Worm (Caenorhabditis elegans) whole organism, early embryonic: Measurements from ENCODE around the gene Y77E11A.16.

Experiments
- B0310.2 ChIP-seq: sonication (generic microtip); optimal IDR thresholded peaks from 2 replicates; lab custom pipeline; 2016; ENCODE audit warnings: mild to moderate bottlenecking, missing genetic modification characterization, missing compliant biosample characterization
- F13C5.2 ChIP-seq: sonication (generic microtip); optimal IDR thresholded peaks from 2 replicates; lab custom pipeline; 2017; ENCODE audit warnings: mild to moderate bottlenecking, missing genetic modification characterization, inconsistent platforms, missing compliant biosample characterization
- aly-1 ChIP-seq: sonication (generic microtip); optimal IDR thresholded peaks from 2 replicates; lab custom pipeline; 2016; ENCODE audit warnings: missing genetic modification characterization, missing compliant biosample characterization
- ama-1 ChIP-seq: fragments of 150-350 bp; optimal IDR thresholded peaks from 2 replicates; lab custom pipeline; 2014
- ceh-13 ChIP-seq: fragments of 200-800 bp; sonication (Bioruptor generic); optimal IDR thresholded peaks from 2 replicates; lab custom pipeline; 2018; ENCODE audit warnings: mild to moderate bottlenecking, missing genetic modification characterization, missing compliant biosample characterization
- ceh-36 ChIP-seq: sonication (generic microtip); optimal IDR thresholded peaks from 2 replicates; lab custom pipeline; 2016; ENCODE audit warnings: missing genetic modification characterization, inconsistent platforms, missing compliant biosample characterization
- ets-7 ChIP-seq: sonication (generic microtip); optimal IDR thresholded peaks from 2 replicates; lab custom pipeline; 2016; ENCODE audit warnings: missing genotype, missing genetic modification characterization, missing compliant biosample characterization
- flt-1 ChIP-seq: fragments of 200-800 bp; sonication (Bioruptor generic); IDR thresholded peaks from 2 replicates; pipeline ENCODE4 v1.3.6; 2022; ENCODE audit warnings: missing genetic modification characterization, missing compliant biosample characterization
- hmbx-1 ChIP-seq: sonication (generic microtip); optimal IDR thresholded peaks from 2 replicates; lab custom pipeline; 2016; ENCODE audit warnings: mild to moderate bottlenecking, missing genetic modification characterization, missing compliant biosample characterization
- hmg-4 ChIP-seq: fragments of 200-800 bp; sonication (Bioruptor generic); optimal IDR thresholded peaks from 2 replicates; lab custom pipeline; 2018; ENCODE audit warnings: mild to moderate bottlenecking, missing genetic modification characterization, missing compliant biosample characterization
- hnd-1 ChIP-seq: sonication (generic microtip); optimal IDR thresholded peaks from 2 replicates; lab custom pipeline; 2016; ENCODE audit warnings: missing genetic modification characterization, missing compliant biosample characterization
- pes-1 ChIP-seq: fragments of 200-800 bp; sonication (Bioruptor generic); IDR thresholded peaks from 2 replicates; pipeline ENCODE4 v1.3.6; 2022; ENCODE audit warnings: missing genetic modification reagents, missing genetic modification characterization, missing compliant biosample characterization
- scrt-1 ChIP-seq: fragments of 200-800 bp; sonication (Bioruptor generic); IDR thresholded peaks from 2 replicates; pipeline ENCODE4 v1.3.6; 2022; ENCODE audit warnings: missing genetic modification characterization, missing compliant biosample characterization
- sea-1 ChIP-seq: fragments of 200-800 bp; sonication (Bioruptor generic); conservative IDR thresholded peaks from 2 replicates; pipeline ENCODE4 v1.3.6; 2022; ENCODE audit warnings: missing genetic modification characterization, missing compliant biosample characterization
- tbx-11 ChIP-seq: fragments of 200-800 bp; sonication (Bioruptor generic); IDR thresholded peaks from 2 replicates; pipeline ENCODE4 v1.3.6; 2022; ENCODE audit warnings: missing genetic modification characterization, missing compliant biosample characterization
- tbx-37 ChIP-seq: fragments of 200-800 bp; sonication (Bioruptor generic); conservative IDR thresholded peaks from 2 replicates; pipeline ENCODE4 v1.3.6; 2022; ENCODE audit warnings: missing genetic modification reagents, missing genetic modification characterization, missing compliant biosample characterization
- tra-4 ChIP-seq: sonication (generic microtip); optimal IDR thresholded peaks from 2 replicates; lab custom pipeline; 2017; ENCODE audit warnings: missing genetic modification characterization, missing compliant biosample characterization

Gene Y77E11A.16

DNA sequence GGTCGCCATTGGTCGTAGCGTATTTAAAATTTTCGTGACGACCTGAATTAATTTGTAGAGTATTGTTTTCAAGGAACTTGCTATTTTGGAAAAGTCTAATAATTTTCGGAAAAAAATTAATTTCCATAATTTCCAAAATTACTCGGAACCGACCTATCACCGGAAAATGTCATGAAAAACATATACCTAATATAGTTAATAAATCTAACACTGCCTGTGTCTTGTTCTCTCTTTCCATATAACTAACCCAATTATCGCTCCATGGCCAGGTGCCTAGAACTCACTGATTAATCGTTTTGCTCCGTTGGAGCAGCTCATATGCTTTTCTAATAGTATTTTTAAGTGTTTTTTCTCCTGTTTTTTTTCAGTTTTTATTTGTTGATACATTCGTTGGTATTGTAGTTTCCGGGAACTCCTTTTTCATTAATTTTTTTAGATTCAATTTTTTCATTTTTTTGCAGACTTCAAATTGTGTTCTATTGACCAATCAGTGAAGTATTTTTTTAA is at the start of gene Y77E11A.16:
Gene Y77E11A.16 (plus strand): TSS at position 457 of the 507 bp plus-strand sequence.
- TF ChIP-seq scrt-1 (GFP tag; lab: Robert Waterston, UW) (no peak), B0310.2 (no peak), flt-1 (no peak), sea-1 (GFP tag; lab: Robert Waterston, UW) (no peak), tbx-37 (GFP tag; lab: Robert Waterston, UW) (no peak), tra-4 (no peak), ama-1 (no peak), hmg-4 (GFP tag; lab: Kevin White, UChicago) (no peak), ceh-13 (GFP tag; lab: Kevin White, UChicago) (no peak), ets-7 (tag; lab: Kevin White, UChicago) (no peak), hnd-1 (tag; lab: Kevin White, UChicago) (no peak), F13C5.2 (no peak), tbx-11 (GFP tag; lab: Robert Waterston, UW) (no peak), ceh-36 (tag; lab: Kevin White, UChicago) (no peak), aly-1 (tag; lab: Kevin White, UChicago) (no peak), hmbx-1 (no peak)

DNA sequence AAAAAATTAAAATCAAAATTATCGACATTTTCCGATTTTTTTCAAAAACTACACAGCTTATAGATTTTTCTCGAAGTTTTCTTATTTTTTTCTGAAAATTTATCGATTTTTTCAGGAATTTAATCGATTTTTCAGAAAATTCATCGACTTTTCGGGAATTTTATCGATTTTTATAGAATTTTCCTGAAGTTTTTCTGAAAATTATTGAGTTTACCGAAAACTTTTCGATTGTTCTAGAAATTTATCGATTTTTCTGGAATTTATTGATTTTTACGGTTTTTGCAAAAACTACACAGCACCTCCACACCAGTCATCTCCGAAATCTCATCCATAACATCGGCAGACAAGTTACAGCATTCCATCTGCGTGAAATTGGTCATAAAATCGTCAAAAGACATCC is 47.6 kb upstream of the Y77E11A.16 start:
- TF ChIP-seq hnd-1 (tag; lab: Kevin White, UChicago) = no peak
- TF ChIP-seq tbx-37 (GFP tag; lab: Robert Waterston, UW) = no peak
- no peak for TF ChIP-seq tbx-11 (GFP tag; lab: Robert Waterston, UW)
- no peak for TF ChIP-seq hmg-4 (GFP tag; lab: Kevin White, UChicago)
- TF ChIP-seq ceh-13 (GFP tag; lab: Kevin White, UChicago) = no peak
- TF ChIP-seq aly-1 (tag; lab: Kevin White, UChicago) = no peak
- no peak for TF ChIP-seq sea-1 (GFP tag; lab: Robert Waterston, UW)

DNA sequence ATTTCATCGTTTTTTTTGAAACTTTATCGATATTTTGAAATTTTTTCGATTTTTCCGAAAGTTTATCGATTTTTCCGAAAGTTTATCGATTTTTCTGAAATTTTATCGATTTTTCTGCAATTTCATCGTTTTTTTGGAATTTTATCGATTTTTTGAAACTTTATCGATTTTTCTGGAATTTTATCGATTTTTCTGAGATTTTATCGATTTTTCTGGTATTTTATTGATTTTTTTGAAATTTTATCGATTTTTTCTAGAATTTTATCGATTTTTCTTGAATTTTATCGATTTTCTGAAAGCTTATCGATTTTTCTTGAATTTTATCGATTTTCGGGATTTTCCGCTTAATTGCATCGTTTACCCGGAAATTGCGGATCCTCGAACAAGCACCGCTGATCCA is 41.7 kb upstream of the Y77E11A.16 start:
- TF ChIP-seq ets-7 (tag; lab: Kevin White, UChicago) (no peak), F13C5.2 (no peak), scrt-1 (GFP tag; lab: Robert Waterston, UW) (no peak), B0310.2 (no peak), aly-1 (tag; lab: Kevin White, UChicago) (no peak)

ce11 chrIV:1443997-1444678 is 41.1 kb upstream of the Y77E11A.16 start:
- TF ChIP-seq ets-7 (tag; lab: Kevin White, UChicago) = no peak
- TF ChIP-seq tra-4 = no peak
- TF ChIP-seq hnd-1 (tag; lab: Kevin White, UChicago) = no peak
- no peak for TF ChIP-seq scrt-1 (GFP tag; lab: Robert Waterston, UW)
- no peak for TF ChIP-seq F13C5.2
- TF ChIP-seq aly-1 (tag; lab: Kevin White, UChicago) = no peak
- TF ChIP-seq hmbx-1 = no peak
- no peak for TF ChIP-seq sea-1 (GFP tag; lab: Robert Waterston, UW)
- TF ChIP-seq tbx-11 (GFP tag; lab: Robert Waterston, UW) = no peak
- no peak for TF ChIP-seq tbx-37 (GFP tag; lab: Robert Waterston, UW)
- TF ChIP-seq hmg-4 (GFP tag; lab: Kevin White, UChicago) = no peak
- no peak for TF ChIP-seq pes-1 (GFP tag; lab: Robert Waterston, UW)
- TF ChIP-seq ceh-36 (tag; lab: Kevin White, UChicago) = no peak
- TF ChIP-seq flt-1 = no peak
- TF ChIP-seq ama-1 = no peak
- no peak for TF ChIP-seq B0310.2
- no peak for TF ChIP-seq ceh-13 (GFP tag; lab: Kevin White, UChicago)

- TF ChIP-seq ama-1 (no peak), scrt-1 (GFP tag; lab: Robert Waterston, UW) (no peak), tbx-37 (GFP tag; lab: Robert Waterston, UW) (no peak), sea-1 (GFP tag; lab: Robert Waterston, UW) (no peak), aly-1 (tag; lab: Kevin White, UChicago) (no peak), ceh-13 (GFP tag; lab: Kevin White, UChicago) (no peak), hnd-1 (tag; lab: Kevin White, UChicago) (no peak), tbx-11 (GFP tag; lab: Robert Waterston, UW) (no peak), F13C5.2 (no peak), hmg-4 (GFP tag; lab: Kevin White, UChicago) (no peak), ceh-36 (tag; lab: Kevin White, UChicago) (no peak), ets-7 (tag; lab: Kevin White, UChicago) (no peak), hmbx-1 (no peak), B0310.2 (no peak), pes-1 (GFP tag; lab: Robert Waterston, UW) (no peak), tra-4 (no peak)
Measured at ce11 chrIV:1445920-1446319, 39.3 kb upstream of the Y77E11A.16 start, which contains the start of gene clp-7. clp-7 (minus strand) TSS chrIV:1445966.

DNA sequence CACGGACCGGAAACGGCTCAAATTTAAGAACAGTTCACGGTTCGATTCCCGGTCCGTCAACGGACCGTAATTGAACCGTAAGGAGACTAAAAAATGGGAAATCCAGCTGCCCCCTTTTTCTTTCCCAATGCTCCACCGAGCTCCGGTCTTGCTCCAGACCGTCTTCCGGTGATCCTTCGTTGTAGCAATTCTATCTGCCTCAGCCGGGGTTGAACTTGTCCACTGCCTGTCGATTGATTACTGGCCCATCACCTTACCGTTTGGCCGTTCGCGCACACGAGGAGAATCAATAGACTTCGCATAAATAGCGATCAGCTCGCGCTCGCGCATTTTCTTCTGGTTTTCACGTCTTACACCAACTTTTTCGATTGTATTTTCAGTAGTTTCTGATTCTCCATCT is 36.7 kb upstream of the Y77E11A.16 start:
- peak; percentile 24; the same call in 1 of the 2 replicates for TF ChIP-seq pes-1 (GFP tag; lab: Robert Waterston, UW)

- no peak for TF ChIP-seq scrt-1 (GFP tag; lab: Robert Waterston, UW)
Measured at ce11 chrIV:1452480-1452879, 32.7 kb upstream of the Y77E11A.16 start.

DNA sequence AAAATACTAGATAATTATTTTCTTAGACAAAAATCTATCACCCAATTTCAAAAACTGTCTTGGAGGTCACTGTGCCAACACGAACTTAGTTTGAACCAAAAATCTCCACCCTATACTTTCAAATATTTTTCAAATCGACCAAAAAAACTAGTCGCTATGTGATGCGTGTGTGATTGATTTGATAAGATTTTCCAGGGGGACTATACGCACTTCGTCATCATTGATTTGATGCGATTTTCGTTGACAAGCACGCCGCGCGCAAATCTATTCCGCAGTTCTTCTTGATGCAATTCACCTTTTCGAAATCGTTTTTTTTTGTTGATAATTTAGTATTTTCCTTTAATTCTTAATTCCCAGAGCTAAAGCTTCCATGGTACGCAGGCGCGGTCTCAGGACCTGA is 31.8 kb upstream of the Y77E11A.16 start:
- TF ChIP-seq ama-1 (no peak), tbx-11 (GFP tag; lab: Robert Waterston, UW) (no peak), tra-4 (no peak), aly-1 (tag; lab: Kevin White, UChicago) (no peak), scrt-1 (GFP tag; lab: Robert Waterston, UW) (no peak)
